Fruit fly (Drosophila melanogaster) whole organism, embryonic: ENCODE data around the gene Myo95E.

Experiments
- B-H1 ChIP-seq: fragments of 200-800 bp; sonication (Bioruptor generic); IDR thresholded peaks from 3 replicates; pipeline ENCODE4 v1.3.6; 2022; ENCODE audit warnings: missing biosample characterization, missing genetic modification characterization
- Bteb2 ChIP-seq: fragments of 200-800 bp; sonication (Bioruptor generic); optimal IDR thresholded peaks from 2 replicates; lab custom pipeline; 2016; ENCODE audit warnings: missing biosample characterization, missing genetic modification characterization
- CG11085 ChIP-seq: fragments of 200-800 bp; sonication (Bioruptor generic); IDR thresholded peaks from 2 replicates; pipeline ENCODE4 v1.3.6; 2022; ENCODE audit warnings: missing biosample characterization, missing genetic modification characterization
- CG11093 ChIP-seq: fragments of 200-800 bp; sonication (Bioruptor generic); IDR thresholded peaks from 3 replicates; pipeline ENCODE4 v1.3.6; 2022; ENCODE audit warnings: missing biosample characterization, missing genetic modification characterization
- CG11398 ChIP-seq: fragments of 200-800 bp; sonication (Bioruptor generic); optimal IDR thresholded peaks from 2 replicates; lab custom pipeline; 2016; ENCODE audit warnings: missing biosample characterization, missing genetic modification characterization
- CG11695 ChIP-seq: fragments of 200-800 bp; sonication (Bioruptor generic); IDR thresholded peaks from 3 replicates; pipeline ENCODE4 v1.3.6; 2022; ENCODE audit warnings: missing biosample characterization, missing genetic modification characterization
- CG1233 ChIP-seq: fragments of 200-800 bp; sonication (Bioruptor generic); optimal IDR thresholded peaks from 4 replicates; lab custom pipeline; 2018; ENCODE audit warnings: missing biosample characterization, mild to moderate bottlenecking, missing genetic modification characterization
- CG14860 ChIP-seq: fragments of 200-800 bp; sonication (Bioruptor generic); IDR thresholded peaks from 3 replicates; pipeline ENCODE4 v1.3.6; 2022; ENCODE audit warnings: missing biosample characterization, missing genetic modification characterization; ENCODE audit not compliant: partially characterized antibody
- CG16815 ChIP-seq: fragments of 200-800 bp; sonication (Bioruptor generic); optimal IDR thresholded peaks from 3 replicates; lab custom pipeline; 2017; ENCODE audit warnings: missing biosample characterization, mild to moderate bottlenecking, missing genetic modification characterization
- CG17361 ChIP-seq: fragments of 200-800 bp; sonication (Bioruptor generic); IDR thresholded peaks from 3 replicates; pipeline ENCODE4 v1.3.6; 2022; ENCODE audit warnings: missing biosample characterization, missing genetic modification characterization
- CG17385 ChIP-seq: fragments of 200-800 bp; sonication (Bioruptor generic); optimal IDR thresholded peaks from 3 replicates; lab custom pipeline; 2018; ENCODE audit warnings: missing biosample characterization, mild to moderate bottlenecking, missing genetic modification characterization
- CG18764 ChIP-seq: fragments of 200-800 bp; sonication (Bioruptor generic); optimal IDR thresholded peaks from 3 replicates; lab custom pipeline; 2016; ENCODE audit warnings: missing biosample characterization, missing genetic modification characterization
- CG2199 ChIP-seq: fragments of 200-800 bp; sonication (Bioruptor generic); IDR thresholded peaks from 3 replicates; pipeline ENCODE4 v1.3.6; 2022; ENCODE audit warnings: missing biosample characterization, missing genetic modification characterization
- CG30403 ChIP-seq: fragments of 200-800 bp; sonication (Bioruptor generic); optimal IDR thresholded peaks from 3 replicates; lab custom pipeline; 2016; ENCODE audit warnings: missing biosample characterization, missing genetic modification characterization
- CG3281 ChIP-seq: fragments of 200-800 bp; sonication (Bioruptor generic); optimal IDR thresholded peaks from 3 replicates; lab custom pipeline; 2017; ENCODE audit warnings: missing biosample characterization, mild to moderate bottlenecking, missing genetic modification characterization
- CG33213 ChIP-seq: fragments of 200-800 bp; sonication (Bioruptor generic); optimal IDR thresholded peaks from 3 replicates; lab custom pipeline; 2016; ENCODE audit warnings: missing biosample characterization, missing genetic modification characterization
- CG33557 ChIP-seq: fragments of 200-800 bp; sonication (Bioruptor generic); optimal IDR thresholded peaks from 2 replicates; lab custom pipeline; 2019; ENCODE audit warnings: missing biosample characterization, mild to moderate bottlenecking, missing genetic modification characterization, moderate library complexity
- CG3407 ChIP-seq: fragments of 200-800 bp; sonication (Bioruptor generic); optimal IDR thresholded peaks from 2 replicates; lab custom pipeline; 2018; ENCODE audit warnings: missing biosample characterization, mild to moderate bottlenecking, missing genetic modification characterization
- CG42726 ChIP-seq: fragments of 200-800 bp; sonication (Bioruptor generic); IDR thresholded peaks from 2 replicates; pipeline ENCODE4 v1.3.6; 2022; ENCODE audit warnings: missing biosample characterization, missing genetic modification characterization; ENCODE audit not compliant: partially characterized antibody
- CG4282 ChIP-seq: fragments of 200-800 bp; sonication (Bioruptor generic); optimal IDR thresholded peaks from 2 replicates; lab custom pipeline; 2016; ENCODE audit warnings: missing biosample characterization, missing genetic modification characterization
- CG7963 ChIP-seq: fragments of 200-800 bp; sonication (Bioruptor generic); IDR thresholded peaks from 3 replicates; pipeline ENCODE4 v1.3.6; 2022; ENCODE audit warnings: missing biosample characterization, missing genetic modification characterization; ENCODE audit not compliant: partially characterized antibody
- CG8478 ChIP-seq: fragments of >200 bp; optimal IDR thresholded peaks from 2 replicates; lab custom pipeline; 2018
- CG8924 ChIP-seq: fragments of 200-800 bp; optimal IDR thresholded peaks from 3 replicates; lab custom pipeline; 2019; ENCODE audit warnings: missing biosample characterization, mild to moderate bottlenecking, missing genetic modification characterization, moderate library complexity
- CoRest ChIP-seq: fragments of 200-800 bp; sonication (Bioruptor generic); optimal IDR thresholded peaks from 3 replicates; lab custom pipeline; 2018; ENCODE audit warnings: missing biosample characterization, mild to moderate bottlenecking, missing genetic modification characterization, moderate library complexity
- Eip74EF ChIP-seq, 2 experiments: fragments of 200-800 bp in 1 of 2; fragments of >200 bp in 1 of 2; sonication (Bioruptor generic) in 1 of 2; optimal IDR thresholded peaks; 2 replicates each; lab custom pipeline; 2017 to 2019; ENCODE audit warnings: missing biosample characterization in 2 of 2, missing genetic modification characterization in 2 of 2, mild to moderate bottlenecking in 1 of 2, moderate library complexity in 1 of 2
- Ets97D ChIP-seq: fragments of 200-800 bp; sonication (Bioruptor generic); optimal IDR thresholded peaks from 3 replicates; lab custom pipeline; 2016; ENCODE audit warnings: missing biosample characterization, missing genetic modification characterization
- HLHmδ ChIP-seq: fragments of 200-800 bp; sonication (Bioruptor generic); optimal IDR thresholded peaks from 2 replicates; lab custom pipeline; 2018; ENCODE audit warnings: missing biosample characterization, mild to moderate bottlenecking, missing genetic modification characterization, moderate library complexity
- Hr39 ChIP-seq: fragments of >200 bp; optimal IDR thresholded peaks from 2 replicates; lab custom pipeline; 2017
- Hsf ChIP-seq: fragments of 200-800 bp; sonication (Bioruptor generic); optimal IDR thresholded peaks from 3 replicates; lab custom pipeline; 2016; ENCODE audit warnings: missing biosample characterization, missing genetic modification characterization
- Nf-YA ChIP-seq: fragments of 200-800 bp; sonication (Bioruptor generic); IDR thresholded peaks from 2 replicates; pipeline ENCODE4 v1.3.6; 2022; ENCODE audit warnings: missing biosample characterization, missing genetic modification characterization
- Ravus ChIP-seq: fragments of 200-800 bp; sonication (Bioruptor generic); IDR thresholded peaks from 2 replicates; pipeline ENCODE4 v1.3.6; 2022; ENCODE audit warnings: missing biosample characterization, missing genetic modification characterization
- Spps ChIP-seq: fragments of 200-800 bp; sonication (Bioruptor generic); optimal IDR thresholded peaks from 2 replicates; lab custom pipeline; 2018; ENCODE audit warnings: missing biosample characterization, mild to moderate bottlenecking, missing genetic modification characterization
- Sry-β ChIP-seq: fragments of 200-800 bp; sonication (Bioruptor generic); optimal IDR thresholded peaks from 2 replicates; lab custom pipeline; 2018; ENCODE audit warnings: missing biosample characterization, mild to moderate bottlenecking, missing genetic modification characterization, moderate library complexity
- Xbp1 ChIP-seq: fragments of 200-800 bp; sonication (Bioruptor generic); optimal IDR thresholded peaks from 3 replicates; lab custom pipeline; 2016; ENCODE audit warnings: missing biosample characterization, mild to moderate bottlenecking, missing genetic modification characterization
- bbx ChIP-seq: fragments of 200-800 bp; sonication (Bioruptor generic); IDR thresholded peaks from 2 replicates; pipeline ENCODE4 v1.3.6; 2022; ENCODE audit warnings: missing biosample characterization, missing genetic modification characterization; ENCODE audit not compliant: partially characterized antibody
- br ChIP-seq: fragments of >200 bp; optimal IDR thresholded peaks from 2 replicates; lab custom pipeline; 2017
- dpn ChIP-seq, 2 experiments: fragments of 200-800 bp; sonication (Bioruptor generic); optimal IDR thresholded peaks; 3 replicates each; lab custom pipeline; 2016; ENCODE audit warnings: missing biosample characterization in 2 of 2, missing genetic modification characterization in 2 of 2
- gcm2 ChIP-seq: fragments of 200-800 bp; sonication (Bioruptor generic); optimal IDR thresholded peaks from 2 replicates; lab custom pipeline; 2016; ENCODE audit warnings: missing biosample characterization, missing genetic modification characterization
- gro ChIP-seq: fragments of 200-800 bp; sonication (Bioruptor generic); optimal IDR thresholded peaks from 2 replicates; lab custom pipeline; 2016; ENCODE audit warnings: missing biosample characterization, missing genetic modification characterization
- hb ChIP-seq: fragments of 200-800 bp; sonication (Bioruptor generic); IDR thresholded peaks from 3 replicates; pipeline ENCODE4 v1.3.6; 2022; ENCODE audit warnings: missing biosample characterization, missing genetic modification characterization; ENCODE audit not compliant: partially characterized antibody
- hbn ChIP-seq: fragments of 200-800 bp; sonication (Bioruptor generic); IDR thresholded peaks from 2 replicates; pipeline ENCODE4 v1.3.6; 2022; ENCODE audit warnings: missing biosample characterization, missing genetic modification characterization; ENCODE audit not compliant: partially characterized antibody
- her ChIP-seq: fragments of 200-800 bp; sonication (Bioruptor generic); optimal IDR thresholded peaks from 2 replicates; lab custom pipeline; 2016; ENCODE audit warnings: missing biosample characterization, missing genetic modification characterization
- maf-S ChIP-seq: fragments of 200-800 bp; sonication (Bioruptor generic); optimal IDR thresholded peaks from 2 replicates; lab custom pipeline; 2016; ENCODE audit warnings: missing biosample characterization, missing genetic modification characterization
- mirr ChIP-seq: fragments of 200-800 bp; sonication (Bioruptor generic); optimal IDR thresholded peaks from 3 replicates; lab custom pipeline; 2018; ENCODE audit warnings: missing biosample characterization, mild to moderate bottlenecking, missing genetic modification characterization
- phol ChIP-seq: fragments of 200-800 bp; sonication (Bioruptor generic); optimal IDR thresholded peaks from 3 replicates; lab custom pipeline; 2018; ENCODE audit warnings: missing biosample characterization, mild to moderate bottlenecking, missing genetic modification characterization, moderate library complexity
- run ChIP-seq: fragments of 200-800 bp; sonication (Bioruptor generic); optimal IDR thresholded peaks from 3 replicates; lab custom pipeline; 2018; ENCODE audit warnings: missing biosample characterization, mild to moderate bottlenecking, missing genetic modification characterization
- sc ChIP-seq, 3 experiments: fragments of >200 bp in 2 of 3; fragments of 200-800 bp in 1 of 3; sonication (Bioruptor generic) in 1 of 3; optimal IDR thresholded peaks; 2 replicates in 2 of 3; 3 replicates in 1 of 3; lab custom pipeline; 2017; ENCODE audit warnings: mild to moderate bottlenecking in 1 of 3, missing biosample characterization in 1 of 3, missing genetic modification characterization in 1 of 3, missing genetic modification reagents in 1 of 3
- unpg ChIP-seq: fragments of 200-800 bp; sonication (Bioruptor generic); optimal IDR thresholded peaks from 3 replicates; lab custom pipeline; 2018; ENCODE audit warnings: missing biosample characterization, mild to moderate bottlenecking, missing genetic modification characterization, moderate library complexity
- vfl ChIP-seq: fragments of 200-800 bp; sonication (Bioruptor generic); optimal IDR thresholded peaks from 2 replicates; lab custom pipeline; 2016; ENCODE audit warnings: missing biosample characterization, missing genetic modification characterization

The Myo95E gene

dm6 chr3R:24161173-24161811 lies at the start of gene Myo95E, which contains the start of gene TBC1d7 (continued):
- TF ChIP-seq CG14860 (GFP tag; lab: Robert Waterston, UW) (peak; percentile 55; the same call in 2 of the 3 replicates), Nf-YA (GFP tag; lab: Robert Waterston, UW) (peak; percentile 83), CG33557 (GFP tag; lab: Kevin White, UChicago) (peak; percentile 66), unpg (GFP tag; lab: Kevin White, UChicago) (peak; percentile 89), CG33213 (GFP tag; lab: Kevin White, UChicago) (peak; percentile 47), dpn (GFP tag; optimal IDR thresholded peaks at IDR 0.05; lab: Kevin White, UChicago) (peak; percentile 7 to 91), bbx (GFP tag; lab: Robert Waterston, UW) (peak; percentile 42), her (GFP tag; lab: Kevin White, UChicago) (no peak), Xbp1 (peak; percentile 89), CoRest (tag; lab: Kevin White, UChicago) (peak; percentile 93), CG1233 (GFP tag; lab: Kevin White, UChicago) (peak; percentile 81), run (tag; lab: Kevin White, UChicago) (peak; percentile 72), CG11695 (GFP tag; lab: Robert Waterston, UW) (peak; percentile 93), gro (no peak), CG11093 (GFP tag; lab: Robert Waterston, UW) (peak; percentile 90), CG18764 (GFP tag; lab: Kevin White, UChicago) (peak; percentile 83), hbn (peak; percentile 64), CG17361 (GFP tag; lab: Robert Waterston, UW) (peak; percentile 92), HLHmδ (GFP tag; lab: Kevin White, UChicago) (no peak), maf-S (GFP tag; lab: Kevin White, UChicago) (peak; percentile 17), CG8478 (lab: Kevin White, UChicago) (no peak), Ets97D (GFP tag; lab: Kevin White, UChicago) (peak; percentile 47), gcm2 (GFP tag; lab: Kevin White, UChicago) (no peak), CG4282 (GFP tag; lab: Kevin White, UChicago) (no peak), CG7963 (GFP tag; lab: Robert Waterston, UW) (0 out of 3 replicates have a peak, but pooled peaks have one; percentile 11), CG3281 (GFP tag; lab: Kevin White, UChicago) (peak; percentile 86), mirr (GFP tag; lab: Kevin White, UChicago) (no peak), Ravus (peak; percentile 74), br (lab: Kevin White, UChicago) (no peak), B-H1 (peak; percentile 81), Spps (tag; lab: Kevin White, UChicago) (peak; percentile 67), hb (no peak), CG16815 (GFP tag; lab: Kevin White, UChicago) (peak; percentile 79), Eip74EF (GFP tag; optimal IDR thresholded peaks at IDR 0.05; lab: Kevin White, UChicago) (no peak), Hr39 (lab: Kevin White, UChicago) (no peak), CG8924 (tag; lab: Kevin White, UChicago) (peak; percentile 91), Bteb2 (GFP tag; lab: Kevin White, UChicago) (no peak), CG17385 (GFP tag; lab: Kevin White, UChicago) (peak; percentile 82), CG42726 (GFP tag; lab: Robert Waterston, UW) (0 out of 2 replicates have a peak, but pooled peaks have one; percentile 35), sc (optimal IDR thresholded peaks at IDR 0.05; lab: Kevin White, UChicago) (no peak), sc (GFP tag; optimal IDR thresholded peaks at IDR 0.05; lab: Kevin White, UChicago) (peak; percentile 71), CG2199 (GFP tag; lab: Robert Waterston, UW) (peak; percentile 89; the same call in 2 of the 3 replicates), CG3407 (GFP tag; lab: Kevin White, UChicago) (peak; percentile 61), CG11085 (GFP tag; lab: Robert Waterston, UW) (peak; percentile 73), CG30403 (GFP tag; lab: Kevin White, UChicago) (peak; percentile 92), phol (tag; lab: Kevin White, UChicago) (peak; percentile 92), Hsf (GFP tag; lab: Kevin White, UChicago) (peak; percentile 58), vfl (GFP tag; lab: Kevin White, UChicago) (peak; percentile 61), Sry-β (GFP tag; lab: Kevin White, UChicago) (peak; percentile 64), CG11398 (GFP tag; lab: Kevin White, UChicago) (no peak)
